Fruit fly (Drosophila melanogaster) whole organism, prepupa: Measurements from ENCODE around the gene Vha16-3.

Source experiments
- Blimp-1 ChIP-seq: fragments of 200-800 bp; sonication (Bioruptor generic); optimal IDR thresholded peaks from 3 replicates; lab custom pipeline; 2017; ENCODE audit warnings: missing biosample characterization, missing genetic modification characterization, mild to moderate bottlenecking, moderate library complexity, missing genetic modification reagents
- CG10631 ChIP-seq: fragments of 200-800 bp; sonication (Bioruptor generic); optimal IDR thresholded peaks from 2 replicates; lab custom pipeline; 2016; ENCODE audit warnings: missing biosample characterization, missing genetic modification characterization
- CG10669 ChIP-seq: fragments of 200-800 bp; sonication (Bioruptor generic); optimal IDR thresholded peaks from 3 replicates; lab custom pipeline; 2018; ENCODE audit warnings: missing biosample characterization, mild to moderate bottlenecking, missing genetic modification characterization, moderate library complexity
- CG11294 ChIP-seq: fragments of 200-800 bp; sonication (Bioruptor generic); IDR thresholded peaks from 2 replicates; pipeline ENCODE4 v1.3.6; 2022; ENCODE audit warnings: missing biosample characterization, missing genetic modification characterization
- CG11762 ChIP-seq: fragments of 200-800 bp; sonication (Bioruptor generic); optimal IDR thresholded peaks from 3 replicates; lab custom pipeline; 2016; ENCODE audit warnings: missing biosample characterization, missing genetic modification characterization; ENCODE audit not compliant: insufficient read depth
- CG11902 ChIP-seq: fragments of 200-800 bp; sonication (Bioruptor generic); optimal IDR thresholded peaks from 3 replicates; lab custom pipeline; 2016; ENCODE audit warnings: missing biosample characterization, missing genetic modification characterization
- CG1621 ChIP-seq: fragments of 200-800 bp; sonication (Bioruptor generic); optimal IDR thresholded peaks from 3 replicates; lab custom pipeline; 2018; ENCODE audit warnings: missing biosample characterization, mild to moderate bottlenecking, missing genetic modification characterization
- CG16779 ChIP-seq: fragments of 200-800 bp; sonication (Bioruptor generic); optimal IDR thresholded peaks from 3 replicates; lab custom pipeline; 2017; ENCODE audit warnings: missing biosample characterization, mild to moderate bottlenecking, missing genetic modification characterization
- CG31627 ChIP-seq: fragments of 200-800 bp; sonication (Bioruptor generic); optimal IDR thresholded peaks from 3 replicates; lab custom pipeline; 2016; ENCODE audit warnings: missing biosample characterization, missing genetic modification characterization
- CG32006 ChIP-seq: fragments of 200-800 bp; sonication (Bioruptor generic); optimal IDR thresholded peaks from 3 replicates; lab custom pipeline; 2017; ENCODE audit warnings: missing biosample characterization, mild to moderate bottlenecking, missing genetic modification characterization
- CG3919 ChIP-seq: fragments of 200-800 bp; sonication (Bioruptor generic); optimal IDR thresholded peaks from 3 replicates; lab custom pipeline; 2016; ENCODE audit warnings: missing biosample characterization, missing genetic modification characterization
- CG6163 ChIP-seq: fragments of 200-800 bp; sonication (Bioruptor generic); IDR thresholded peaks from 3 replicates; pipeline ENCODE4 v1.3.6; 2022; ENCODE audit warnings: missing biosample characterization, missing genetic modification characterization
- CG6276 ChIP-seq: fragments of 200-800 bp; sonication (Bioruptor generic); optimal IDR thresholded peaks from 2 replicates; lab custom pipeline; 2017; ENCODE audit warnings: missing biosample characterization, mild to moderate bottlenecking, missing genetic modification characterization
- CG6792 ChIP-seq: fragments of 200-800 bp; sonication (Bioruptor generic); optimal IDR thresholded peaks from 3 replicates; lab custom pipeline; 2016; ENCODE audit warnings: missing biosample characterization, missing genetic modification characterization
- CG6808 ChIP-seq: fragments of 200-800 bp; sonication (Bioruptor generic); optimal IDR thresholded peaks from 3 replicates; lab custom pipeline; 2017; ENCODE audit warnings: missing biosample characterization, missing genetic modification characterization, mild to moderate bottlenecking, moderate library complexity, missing genetic modification reagents
- CG6854 ChIP-seq: fragments of 200-800 bp; sonication (Bioruptor generic); optimal IDR thresholded peaks from 2 replicates; lab custom pipeline; 2017; ENCODE audit warnings: missing biosample characterization, mild to moderate bottlenecking, missing genetic modification characterization
- CG7368 ChIP-seq: fragments of 200-800 bp; sonication (Bioruptor generic); optimal IDR thresholded peaks from 3 replicates; lab custom pipeline; 2016; ENCODE audit warnings: missing biosample characterization, missing genetic modification characterization
- CG8119 ChIP-seq: fragments of 200-800 bp; sonication (Bioruptor generic); IDR thresholded peaks from 3 replicates; pipeline ENCODE4 v1.3.6; 2022; ENCODE audit warnings: missing biosample characterization, missing genetic modification characterization
- CG8319 ChIP-seq: fragments of 200-800 bp; sonication (Bioruptor generic); optimal IDR thresholded peaks from 3 replicates; lab custom pipeline; 2016; ENCODE audit warnings: missing biosample characterization, missing genetic modification characterization
- CG8632 ChIP-seq: fragments of 200-800 bp; sonication (Bioruptor generic); optimal IDR thresholded peaks from 3 replicates; lab custom pipeline; 2016; ENCODE audit warnings: missing biosample characterization, missing genetic modification characterization
- CG9139 ChIP-seq: fragments of 200-800 bp; sonication (Bioruptor generic); optimal IDR thresholded peaks from 3 replicates; lab custom pipeline; 2017; ENCODE audit warnings: missing biosample characterization, mild to moderate bottlenecking, missing genetic modification characterization
- Eip75B ChIP-seq: fragments of 200-800 bp; sonication (Bioruptor generic); optimal IDR thresholded peaks from 3 replicates; lab custom pipeline; 2016; ENCODE audit warnings: missing biosample characterization, missing genetic modification characterization
- Eip78C ChIP-seq: fragments of 200-800 bp; sonication (Bioruptor generic); peaks from one replicate; lab custom pipeline; 2016; ENCODE audit warnings: missing biosample characterization, missing genetic modification characterization
- Eip93F ChIP-seq: fragments of 200-800 bp; sonication (Bioruptor generic); optimal IDR thresholded peaks from 2 replicates; lab custom pipeline; 2016; ENCODE audit warnings: missing biosample characterization, mild to moderate bottlenecking, missing genetic modification characterization
- Ets21C ChIP-seq: fragments of 200-800 bp; sonication (Bioruptor generic); optimal IDR thresholded peaks from 3 replicates; lab custom pipeline; 2016; ENCODE audit warnings: missing biosample characterization, missing genetic modification characterization
- Gug ChIP-seq: fragments of 200-800 bp; sonication (Bioruptor generic); IDR thresholded peaks from 2 replicates; pipeline ENCODE4 v1.3.6; 2022; ENCODE audit warnings: missing biosample characterization, missing genetic modification characterization
- Hr38 ChIP-seq: sonication (Bioruptor generic); optimal IDR thresholded peaks from 2 replicates; lab custom pipeline; 2016; ENCODE audit warnings: missing biosample characterization, missing genetic modification characterization
- Hr39 ChIP-seq: fragments of 200-800 bp; sonication (Bioruptor generic); optimal IDR thresholded peaks from 2 replicates; lab custom pipeline; 2016; ENCODE audit warnings: missing biosample characterization, missing genetic modification characterization
- Lpt ChIP-seq: fragments of 200-800 bp; sonication (Bioruptor generic); optimal IDR thresholded peaks from 3 replicates; lab custom pipeline; 2016; ENCODE audit warnings: missing biosample characterization, missing genetic modification characterization
- OdsH ChIP-seq: fragments of 200-800 bp; sonication (Bioruptor generic); optimal IDR thresholded peaks from 3 replicates; lab custom pipeline; 2016; ENCODE audit warnings: missing biosample characterization, missing genetic modification characterization
- Sox102F ChIP-seq: fragments of 200-800 bp; sonication (Bioruptor generic); optimal IDR thresholded peaks from 2 replicates; lab custom pipeline; 2016; ENCODE audit warnings: missing biosample characterization, mild to moderate bottlenecking, missing genetic modification characterization
- Sox14 ChIP-seq: fragments of 200-800 bp; sonication (Bioruptor generic); optimal IDR thresholded peaks from 3 replicates; lab custom pipeline; 2016; ENCODE audit warnings: missing biosample characterization, missing genetic modification characterization
- Sox15 ChIP-seq: fragments of 200-800 bp; sonication (Bioruptor generic); optimal IDR thresholded peaks from 3 replicates; lab custom pipeline; 2016; ENCODE audit warnings: missing biosample characterization, missing genetic modification characterization
- achi ChIP-seq: fragments of 200-800 bp; sonication (Bioruptor generic); optimal IDR thresholded peaks from 3 replicates; lab custom pipeline; 2016; ENCODE audit warnings: missing biosample characterization, missing genetic modification characterization
- acj6 ChIP-seq: fragments of 200-800 bp; sonication (Bioruptor generic); optimal IDR thresholded peaks from 3 replicates; lab custom pipeline; 2016; ENCODE audit warnings: missing biosample characterization, missing genetic modification characterization
- cyc ChIP-seq: fragments of 200-800 bp; sonication (Bioruptor generic); optimal IDR thresholded peaks from 3 replicates; lab custom pipeline; 2016; ENCODE audit warnings: missing biosample characterization, missing genetic modification characterization
- eg ChIP-seq: fragments of 200-800 bp; sonication (Bioruptor generic); IDR thresholded peaks from 3 replicates; pipeline ENCODE4 v1.3.6; 2022; ENCODE audit warnings: missing biosample characterization, missing genetic modification characterization
- esn ChIP-seq: fragments of 200-800 bp; sonication (Bioruptor generic); optimal IDR thresholded peaks from 2 replicates; lab custom pipeline; 2016; ENCODE audit warnings: missing biosample characterization, mild to moderate bottlenecking, missing genetic modification characterization, moderate library complexity
- fkh ChIP-seq: fragments of 200-800 bp; sonication (Bioruptor generic); optimal IDR thresholded peaks from 3 replicates; lab custom pipeline; 2017; ENCODE audit warnings: missing biosample characterization, mild to moderate bottlenecking, missing genetic modification characterization, moderate library complexity
- lz ChIP-seq: fragments of 200-800 bp; sonication (Bioruptor generic); optimal IDR thresholded peaks from 3 replicates; lab custom pipeline; 2016; ENCODE audit warnings: missing biosample characterization, missing genetic modification characterization
- net ChIP-seq: fragments of 200-800 bp; sonication (Bioruptor generic); optimal IDR thresholded peaks from 3 replicates; lab custom pipeline; 2016; ENCODE audit warnings: missing biosample characterization, missing genetic modification characterization
- salr ChIP-seq, 2 experiments: fragments of 200-800 bp; sonication (Bioruptor generic); optimal IDR thresholded peaks; 3 replicates each; lab custom pipeline; 2016 to 2018; ENCODE audit warnings: missing biosample characterization in 2 of 2, missing genetic modification characterization in 2 of 2, mild to moderate bottlenecking in 1 of 2
- spab ChIP-seq: fragments of 200-800 bp; sonication (Bioruptor generic); optimal IDR thresholded peaks from 2 replicates; lab custom pipeline; 2017; ENCODE audit warnings: missing biosample characterization, mild to moderate bottlenecking, missing genetic modification characterization, missing genetic modification reagents
- ss ChIP-seq, 2 experiments: fragments of 200-800 bp; sonication (Bioruptor generic); optimal IDR thresholded peaks; 2 replicates in 1 of 2; 3 replicates in 1 of 2; lab custom pipeline; 2017 to 2018; ENCODE audit warnings: mild to moderate bottlenecking in 2 of 2, missing biosample characterization in 2 of 2, missing genetic modification characterization in 2 of 2, moderate library complexity in 1 of 2
- topi ChIP-seq: fragments of 200-800 bp; sonication (Bioruptor generic); optimal IDR thresholded peaks from 3 replicates; lab custom pipeline; 2016; ENCODE audit warnings: missing biosample characterization, missing genetic modification characterization
- vri ChIP-seq: fragments of 200-800 bp; sonication (Bioruptor generic); optimal IDR thresholded peaks from 3 replicates; lab custom pipeline; 2016; ENCODE audit warnings: missing biosample characterization, mild to moderate bottlenecking, missing genetic modification characterization

Gene Vha16-3

DNA sequence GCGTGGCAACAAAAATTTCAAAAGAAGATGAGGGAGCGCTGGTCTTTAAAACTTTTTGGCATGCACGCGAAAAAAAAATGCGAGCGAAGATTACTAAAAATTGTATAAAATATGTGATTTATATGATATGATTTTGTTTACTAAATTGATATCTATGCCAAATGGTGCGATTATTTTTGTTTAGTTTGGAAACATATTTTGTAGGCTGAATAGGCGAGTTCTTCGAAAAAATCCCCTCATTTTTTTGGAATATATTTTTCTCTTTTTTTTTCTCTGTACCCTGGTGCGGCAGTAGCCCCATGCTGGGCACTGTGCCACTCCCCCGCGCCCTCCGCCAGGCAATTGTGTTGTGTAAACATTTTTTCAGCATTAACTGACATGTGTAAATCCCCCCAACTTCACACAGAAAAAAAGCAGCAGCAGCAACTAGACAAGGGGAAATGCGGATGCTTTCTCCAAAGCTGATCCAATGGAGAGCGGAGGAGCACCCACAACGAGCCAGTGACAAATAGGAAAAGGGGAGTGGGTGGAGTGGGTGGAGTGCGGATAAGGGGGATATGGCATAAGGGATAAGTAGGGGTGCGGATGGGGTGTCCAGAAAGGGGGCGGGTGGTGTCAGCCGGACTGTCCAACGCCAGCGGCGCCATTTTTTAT is 13.0 kb downstream of the Vha16-3 start (continued):
- TF ChIP-seq CG1621 (tag; lab: Kevin White, UChicago) (no peak), esn (GFP tag; lab: Kevin White, UChicago) (peak; percentile 46), Lpt (GFP tag; lab: Kevin White, UChicago) (no peak), Ets21C (GFP tag; lab: Kevin White, UChicago) (no peak), CG11762 (no peak), Eip93F (GFP tag; lab: Kevin White, UChicago) (no peak), Sox15 (peak; percentile 10), Hr38 (GFP tag; lab: Kevin White, UChicago) (no peak), vri (GFP tag; lab: Kevin White, UChicago) (no peak)

- TF ChIP-seq cyc: no peak
- no peak for TF ChIP-seq Ets21C (GFP tag; lab: Kevin White, UChicago)
- TF ChIP-seq fkh: peak; percentile 49
- peak; percentile 47 for TF ChIP-seq CG3919 (GFP tag; lab: Kevin White, UChicago)
- no peak for TF ChIP-seq salr (GFP tag; optimal IDR thresholded peaks at IDR 0.05; lab: Kevin White, UChicago)
- peak; percentile 52 for TF ChIP-seq CG8632
- peak; percentile 85 for TF ChIP-seq CG6854 (GFP tag; lab: Kevin White, UChicago)
- TF ChIP-seq CG32006 (GFP tag; lab: Kevin White, UChicago): peak; percentile 5
- no peak for TF ChIP-seq lz
- TF ChIP-seq vri (GFP tag; lab: Kevin White, UChicago): peak; percentile 68
- peak; percentile 41 for TF ChIP-seq CG6276 (GFP tag; lab: Kevin White, UChicago)
- TF ChIP-seq Eip75B: peak; percentile 58
- TF ChIP-seq CG11762: no peak
- no peak for TF ChIP-seq CG31627
- TF ChIP-seq Sox102F: peak; percentile 55
- peak; percentile 53 for TF ChIP-seq esn (GFP tag; lab: Kevin White, UChicago)
- peak; percentile 43 for TF ChIP-seq spab (GFP tag; lab: Kevin White, UChicago)
- TF ChIP-seq Hr38 (GFP tag; lab: Kevin White, UChicago): no peak
- no peak for TF ChIP-seq CG11294 (GFP tag; lab: Robert Waterston, UW)
- TF ChIP-seq CG6163 (GFP tag; lab: Robert Waterston, UW): peak; percentile 68; the same call in 2 of the 3 replicates
- TF ChIP-seq OdsH: no peak
- no peak for TF ChIP-seq Hr39 (GFP tag; lab: Kevin White, UChicago)
- TF ChIP-seq CG11902: no peak
- no peak for TF ChIP-seq Eip93F (GFP tag; lab: Kevin White, UChicago)
- peak; percentile 56 for TF ChIP-seq CG6808 (GFP tag; lab: Kevin White, UChicago)
- TF ChIP-seq CG1621 (tag; lab: Kevin White, UChicago): peak; percentile 50
- TF ChIP-seq Lpt (GFP tag; lab: Kevin White, UChicago): peak; percentile 58
- TF ChIP-seq CG10631: no peak
- TF ChIP-seq CG9139: peak; percentile 65
- no peak for TF ChIP-seq CG8319 (GFP tag; lab: Kevin White, UChicago)
- peak; percentile 76 to 79 for TF ChIP-seq ss (GFP tag; optimal IDR thresholded peaks at IDR 0.05; lab: Kevin White, UChicago)
- peak; percentile 74 for TF ChIP-seq Eip78C (GFP tag; lab: Kevin White, UChicago)
- peak; percentile 3 for TF ChIP-seq CG10669 (GFP tag; lab: Kevin White, UChicago)
- TF ChIP-seq CG8119 (GFP tag; lab: Robert Waterston, UW): peak; percentile 69
- TF ChIP-seq eg (GFP tag; lab: Robert Waterston, UW): peak; percentile 78; the same call in 1 of the 3 replicates
- TF ChIP-seq net (GFP tag; lab: Kevin White, UChicago): peak; percentile 73
- TF ChIP-seq CG6792: peak; percentile 23
- TF ChIP-seq Sox14 (GFP tag; lab: Kevin White, UChicago): no peak
- peak; percentile 26 for TF ChIP-seq achi (GFP tag; lab: Kevin White, UChicago)
- no peak for TF ChIP-seq Gug
- TF ChIP-seq CG16779: peak; percentile 69
- TF ChIP-seq acj6 (GFP tag; lab: Kevin White, UChicago): peak; percentile 3
- peak; percentile 0 for TF ChIP-seq Blimp-1
- peak; percentile 15 for TF ChIP-seq CG7368 (GFP tag; lab: Kevin White, UChicago)
- TF ChIP-seq topi (GFP tag; lab: Kevin White, UChicago): peak; percentile 28
Measured at dm6 chr3L:11487327-11487973, 14.4 kb downstream of the Vha16-3 start, which contains the start of gene chrb. chrb (plus strand) TSS chr3L:11487550.
